Fruit fly (Drosophila melanogaster) ovary, adult (tissue): ENCODE results near the gene CG14273.
A peak's percentile ranks its signal among the peaks of the same experiment; 100 is the strongest.

ENCODE experiments used
- CG17801 ChIP-seq: fragments of 200-800 bp; optimal IDR thresholded peaks from 2 replicates; lab custom pipeline; 2019; ENCODE audit warnings: missing biosample characterization, mild to moderate bottlenecking, missing genetic modification characterization, moderate library complexity; ENCODE audit not compliant: partially characterized antibody

CG14273 gene

dm6 chr2L:8382646-8383045 is 40.2 kb downstream of the CG14273 start, which contains the start of the genes CG13392 and Rcd4:
Gene CG13392, minus strand, starts transcription at chr2L:8382807.
Gene Rcd4, plus strand, starts transcription at chr2L:8382861.
- peak; percentile 63 for TF ChIP-seq CG17801 (GFP tag; lab: Kevin White, UChicago)

- TF ChIP-seq CG17801 (GFP tag; lab: Kevin White, UChicago): peak; percentile 98
Measured at dm6 chr2L:8384108-8384601, 41.7 kb downstream of the CG14273 start, which contains the start of the genes Dad1 and CG13384. Gene Dad1, minus strand, starts transcription at chr2L:8384137. Gene CG13384, plus strand, starts transcription at chr2L:8384455.

- TF ChIP-seq CG17801 (GFP tag; lab: Kevin White, UChicago): no peak
Measured at dm6 chr2L:8384985-8385519, 42.6 kb downstream of the CG14273 start.

dm6 chr2L:8385849-8386248 is 43.4 kb downstream of the CG14273 start:
- no peak for TF ChIP-seq CG17801 (GFP tag; lab: Kevin White, UChicago)

- no peak for TF ChIP-seq CG17801 (GFP tag; lab: Kevin White, UChicago)
Measured at dm6 chr2L:8389231-8389630, 46.7 kb downstream of the CG14273 start, which contains the start of gene CG42819. Gene CG42819, minus strand, starts transcription at chr2L:8389331.

dm6 chr2L:8392298-8392697 is 49.8 kb downstream of the CG14273 start, which contains the start of gene CG42820:
Gene CG42820, minus strand, starts transcription at chr2L:8392398.
- no peak for TF ChIP-seq CG17801 (GFP tag; lab: Kevin White, UChicago)

dm6 chr2L:8393122-8393521 is 50.6 kb downstream of the CG14273 start, which contains the start of gene Acp29AB:
Gene Acp29AB, minus strand, starts transcription at chr2L:8393222.
- no peak for TF ChIP-seq CG17801 (GFP tag; lab: Kevin White, UChicago)
